Fruit fly (Drosophila melanogaster): ENCODE measurements around the gene CG7394.

The CG7394 gene

DNA sequence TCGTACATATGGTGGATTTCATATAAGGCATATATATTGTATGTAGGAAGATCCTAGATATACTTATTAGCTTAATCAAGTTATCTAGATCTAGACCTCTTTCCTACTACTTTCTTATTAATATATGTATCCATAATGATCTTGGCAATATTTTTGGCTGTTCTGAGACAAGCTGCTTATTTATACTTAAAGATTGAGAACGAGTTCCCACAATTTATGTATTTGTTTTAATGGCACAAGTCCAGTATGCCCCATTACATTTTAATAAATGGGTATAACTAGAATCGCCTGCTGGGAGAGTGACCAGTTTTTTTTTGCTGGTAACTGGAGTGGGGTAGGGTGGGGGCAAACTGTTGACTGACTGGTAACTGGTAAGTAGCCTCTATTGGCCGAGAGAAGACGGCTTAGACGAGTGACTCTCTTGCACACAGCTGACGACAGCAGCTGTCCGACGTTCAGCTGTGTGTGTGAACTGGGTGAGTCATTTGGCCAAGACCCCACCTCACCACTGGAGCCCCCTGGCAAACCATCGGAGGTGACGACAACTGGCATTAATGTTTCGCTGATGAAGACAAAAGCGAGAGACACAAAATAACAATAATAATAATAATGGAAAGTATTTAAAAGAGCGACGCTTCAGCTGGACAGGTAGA lies 24.9 kb upstream of the CG7394 start (continued):
- TF ChIP-seq CG6175 (GFP tag; IDR thresholded peaks at IDR 0.05), result no peak
- TF ChIP-seq CG43689 (GFP tag; IDR thresholded peaks at IDR 0.05), result no peak
- peak in 1 of 2 experiments; percentile 4 for TF ChIP-seq Eip74EF (GFP tag; optimal IDR thresholded peaks at IDR 0.05)
- TF ChIP-seq row (GFP tag; IDR thresholded peaks at IDR 0.05), result peak; percentile 17; the same call in 2 of the 3 replicates
- TF ChIP-seq zfh2 (GFP tag; optimal IDR thresholded peaks at IDR 0.05), result no peak
- TF ChIP-seq Xrp1 (GFP tag; IDR thresholded peaks at IDR 0.05), result peak; percentile 16; the same call in 1 of the 2 replicates
- TF ChIP-seq kah (GFP tag; optimal IDR thresholded peaks at IDR 0.05), result no peak
- no peak for TF ChIP-seq CG6683 (GFP tag; optimal IDR thresholded peaks at IDR 0.05)
- TF ChIP-seq CG12769 (tag; optimal IDR thresholded peaks at IDR 0.05), result peak; percentile 38
- no peak for TF ChIP-seq CG32772 (GFP tag; IDR thresholded peaks at IDR 0.05)
- no peak for TF ChIP-seq Usf (GFP tag; optimal IDR thresholded peaks at IDR 0.05)
- TF ChIP-seq cwo (GFP tag; optimal IDR thresholded peaks at IDR 0.05), result no peak
- TF ChIP-seq bigmax (GFP tag; optimal IDR thresholded peaks at IDR 0.05), result no peak
- no peak for TF ChIP-seq Atf-2 (GFP tag; optimal IDR thresholded peaks at IDR 0.05)
- no peak for TF ChIP-seq br (optimal IDR thresholded peaks at IDR 0.05)
- no peak for TF ChIP-seq ERR (GFP tag; optimal IDR thresholded peaks at IDR 0.05)
- TF ChIP-seq pho (GFP tag; optimal IDR thresholded peaks at IDR 0.05), result no peak
- no peak for TF ChIP-seq ab (GFP tag; optimal IDR thresholded peaks at IDR 0.05)
- no peak for TF ChIP-seq CG2202 (tag; optimal IDR thresholded peaks at IDR 0.05)
- TF ChIP-seq Tbp (GFP tag; optimal IDR thresholded peaks at IDR 0.05), result no peak
- no peak for TF ChIP-seq CG8388 (GFP tag; optimal IDR thresholded peaks at IDR 0.05)
- no peak for TF ChIP-seq eyg (GFP tag; optimal IDR thresholded peaks at IDR 0.05)
- TF ChIP-seq CG17385 (GFP tag; optimal IDR thresholded peaks at IDR 0.05), result no peak
- no peak for TF ChIP-seq Fer2 (tag; optimal IDR thresholded peaks at IDR 0.05)
- no peak for TF ChIP-seq PHDP (tag; optimal IDR thresholded peaks at IDR 0.05)
- TF ChIP-seq ATbp (GFP tag; optimal IDR thresholded peaks at IDR 0.05), result no peak
- peak; percentile 25; the same call in 1 of the 2 replicates for TF ChIP-seq CG14014 (GFP tag; IDR thresholded peaks at IDR 0.05)
- no peak for TF ChIP-seq CG16815 (GFP tag; optimal IDR thresholded peaks at IDR 0.05)
- no peak for TF ChIP-seq Mad (GFP tag; optimal IDR thresholded peaks at IDR 0.05)
- no peak for TF ChIP-seq pita (GFP tag; optimal IDR thresholded peaks at IDR 0.05)
- TF ChIP-seq CG7839 (tag; optimal IDR thresholded peaks at IDR 0.05), result no peak
- no peak for TF ChIP-seq esg (GFP tag; conservative IDR thresholded peaks at IDR 0.05)
- TF ChIP-seq CG8359 (GFP tag; optimal IDR thresholded peaks at IDR 0.05; ENCODE audit: borderline replicate concordance), result no peak
- no peak for TF ChIP-seq gsb (GFP tag; IDR thresholded peaks at IDR 0.05)
- TF ChIP-seq CG3726 (GFP tag; IDR thresholded peaks at IDR 0.05), result no peak
- TF ChIP-seq CG14965 (GFP tag; optimal IDR thresholded peaks at IDR 0.05; ENCODE audit: borderline replicate concordance), result no peak
- TF ChIP-seq chinmo (GFP tag; IDR thresholded peaks at IDR 0.05; ENCODE audit: partially characterized antibody), result 0 out of 4 replicates have a peak, but pooled peaks have one; percentile 75
- no peak for TF ChIP-seq CG1792 (GFP tag; optimal IDR thresholded peaks at IDR 0.05)
- TF ChIP-seq CG12219 (GFP tag; optimal IDR thresholded peaks at IDR 0.05), result no peak
- no peak for TF ChIP-seq Taf1 (GFP tag; IDR thresholded peaks at IDR 0.05)
- no peak for TF ChIP-seq CG11560 (tag; IDR thresholded peaks at IDR 0.05)
- no peak for TF ChIP-seq Hr78 (GFP tag; optimal IDR thresholded peaks at IDR 0.05)
- no peak for TF ChIP-seq vvl (GFP tag; IDR thresholded peaks at IDR 0.05)
- TF ChIP-seq tup (GFP tag; optimal IDR thresholded peaks at IDR 0.05), result no peak
- peak; percentile 3 for TF ChIP-seq sens (GFP tag)
- TF ChIP-seq CG10959 (GFP tag; IDR thresholded peaks at IDR 0.05), result no peak
- no peak for TF ChIP-seq lola (GFP tag; optimal IDR thresholded peaks at IDR 0.05)
- TF ChIP-seq Jarid2 (GFP tag; optimal IDR thresholded peaks at IDR 0.05), result no peak
- no peak for TF ChIP-seq CG9215 (GFP tag; IDR thresholded peaks at IDR 0.05)
- no peak for TF ChIP-seq HLH4C (GFP tag; IDR thresholded peaks at IDR 0.05; ENCODE audit: partially characterized antibody)

Measured in whole organism, embryonic.